Fruit fly (Drosophila melanogaster): ENCODE data around the gene Aven.

dm6 chrX:12631317-12632156 is 2.1 kb upstream of the Aven start, which contains the start of gene Tomosyn:
- TF ChIP-seq N (GFP tag; optimal IDR thresholded peaks at IDR 0.05) (no peak), sv (GFP tag; optimal IDR thresholded peaks at IDR 0.05) (peak; percentile 1), jim (GFP tag; optimal IDR thresholded peaks at IDR 0.05) (no peak), pan (optimal IDR thresholded peaks at IDR 0.05) (no peak), Hr83 (GFP tag; optimal IDR thresholded peaks at IDR 0.05; ENCODE audit: poor library complexity, severe bottlenecking) (no peak)
